Worm (Caenorhabditis elegans): ENCODE measurements around the gene K09H11.11.

- no peak for TF ChIP-seq blmp-1 (tag; optimal IDR thresholded peaks at IDR 0.05)
- TF ChIP-seq snpc-4 (tag; optimal IDR thresholded peaks at IDR 0.05) = no peak
- TF ChIP-seq pha-4 (tag; optimal IDR thresholded peaks at IDR 0.05) = no peak
- no peak for TF ChIP-seq flh-1 (GFP tag; optimal IDR thresholded peaks at IDR 0.05)
- no peak for TF ChIP-seq ztf-11 (tag; optimal IDR thresholded peaks at IDR 0.05)
These were observed 30.7 kb downstream of the K09H11.11 start for ce11 chrV:5724395-5724794.

All from whole organism, mixed stage, embryonic.